Fruit fly (Drosophila melanogaster) whole organism, prepupa: ENCODE results near the gene CG31055.

Source experiments
- CG10631 ChIP-seq: fragments of 200-800 bp; sonication (Bioruptor generic); optimal IDR thresholded peaks from 2 replicates; lab custom pipeline; 2016; ENCODE audit warnings: missing biosample characterization, missing genetic modification characterization
- CG10669 ChIP-seq: fragments of 200-800 bp; sonication (Bioruptor generic); optimal IDR thresholded peaks from 3 replicates; lab custom pipeline; 2018; ENCODE audit warnings: missing biosample characterization, mild to moderate bottlenecking, missing genetic modification characterization, moderate library complexity
- CG11294 ChIP-seq: fragments of 200-800 bp; sonication (Bioruptor generic); IDR thresholded peaks from 2 replicates; pipeline ENCODE4 v1.3.6; 2022; ENCODE audit warnings: missing biosample characterization, missing genetic modification characterization
- CG11762 ChIP-seq: fragments of 200-800 bp; sonication (Bioruptor generic); optimal IDR thresholded peaks from 3 replicates; lab custom pipeline; 2016; ENCODE audit warnings: missing biosample characterization, missing genetic modification characterization; ENCODE audit not compliant: insufficient read depth
- CG11902 ChIP-seq: fragments of 200-800 bp; sonication (Bioruptor generic); optimal IDR thresholded peaks from 3 replicates; lab custom pipeline; 2016; ENCODE audit warnings: missing biosample characterization, missing genetic modification characterization
- CG15336 ChIP-seq: fragments of 200-800 bp; sonication (Bioruptor generic); IDR thresholded peaks from 2 replicates; pipeline ENCODE4 v1.3.6; 2022; ENCODE audit warnings: missing biosample characterization, missing genetic modification characterization
- CG1621 ChIP-seq: fragments of 200-800 bp; sonication (Bioruptor generic); optimal IDR thresholded peaks from 3 replicates; lab custom pipeline; 2018; ENCODE audit warnings: missing biosample characterization, mild to moderate bottlenecking, missing genetic modification characterization
- CG3032 ChIP-seq: fragments of 200-800 bp; optimal IDR thresholded peaks from 2 replicates; lab custom pipeline; 2019; ENCODE audit warnings: missing biosample characterization, mild to moderate bottlenecking, missing genetic modification characterization, moderate library complexity
- CG31627 ChIP-seq: fragments of 200-800 bp; sonication (Bioruptor generic); optimal IDR thresholded peaks from 3 replicates; lab custom pipeline; 2016; ENCODE audit warnings: missing biosample characterization, missing genetic modification characterization
- CG32006 ChIP-seq: fragments of 200-800 bp; sonication (Bioruptor generic); optimal IDR thresholded peaks from 3 replicates; lab custom pipeline; 2017; ENCODE audit warnings: missing biosample characterization, mild to moderate bottlenecking, missing genetic modification characterization
- CG34406 ChIP-seq: fragments of 200-800 bp; sonication (Bioruptor generic); optimal IDR thresholded peaks from 3 replicates; lab custom pipeline; 2016; ENCODE audit warnings: missing biosample characterization, missing genetic modification characterization
- CG3919 ChIP-seq: fragments of 200-800 bp; sonication (Bioruptor generic); optimal IDR thresholded peaks from 3 replicates; lab custom pipeline; 2016; ENCODE audit warnings: missing biosample characterization, missing genetic modification characterization
- CG4318 ChIP-seq: fragments of 200-800 bp; sonication (Bioruptor generic); optimal IDR thresholded peaks from 3 replicates; lab custom pipeline; 2017; ENCODE audit warnings: missing biosample characterization, mild to moderate bottlenecking, missing genetic modification characterization
- CG6163 ChIP-seq: fragments of 200-800 bp; sonication (Bioruptor generic); IDR thresholded peaks from 3 replicates; pipeline ENCODE4 v1.3.6; 2022; ENCODE audit warnings: missing biosample characterization, missing genetic modification characterization
- CG6276 ChIP-seq: fragments of 200-800 bp; sonication (Bioruptor generic); optimal IDR thresholded peaks from 2 replicates; lab custom pipeline; 2017; ENCODE audit warnings: missing biosample characterization, mild to moderate bottlenecking, missing genetic modification characterization
- CG6792 ChIP-seq: fragments of 200-800 bp; sonication (Bioruptor generic); optimal IDR thresholded peaks from 3 replicates; lab custom pipeline; 2016; ENCODE audit warnings: missing biosample characterization, missing genetic modification characterization
- CG6808 ChIP-seq: fragments of 200-800 bp; sonication (Bioruptor generic); optimal IDR thresholded peaks from 3 replicates; lab custom pipeline; 2017; ENCODE audit warnings: missing biosample characterization, missing genetic modification characterization, mild to moderate bottlenecking, moderate library complexity, missing genetic modification reagents
- CG6854 ChIP-seq: fragments of 200-800 bp; sonication (Bioruptor generic); optimal IDR thresholded peaks from 2 replicates; lab custom pipeline; 2017; ENCODE audit warnings: missing biosample characterization, mild to moderate bottlenecking, missing genetic modification characterization
- CG7368 ChIP-seq: fragments of 200-800 bp; sonication (Bioruptor generic); optimal IDR thresholded peaks from 3 replicates; lab custom pipeline; 2016; ENCODE audit warnings: missing biosample characterization, missing genetic modification characterization
- CG8119 ChIP-seq: fragments of 200-800 bp; sonication (Bioruptor generic); IDR thresholded peaks from 3 replicates; pipeline ENCODE4 v1.3.6; 2022; ENCODE audit warnings: missing biosample characterization, missing genetic modification characterization
- CG8319 ChIP-seq: fragments of 200-800 bp; sonication (Bioruptor generic); optimal IDR thresholded peaks from 3 replicates; lab custom pipeline; 2016; ENCODE audit warnings: missing biosample characterization, missing genetic modification characterization
- CG8632 ChIP-seq: fragments of 200-800 bp; sonication (Bioruptor generic); optimal IDR thresholded peaks from 3 replicates; lab custom pipeline; 2016; ENCODE audit warnings: missing biosample characterization, missing genetic modification characterization
- CG9139 ChIP-seq: fragments of 200-800 bp; sonication (Bioruptor generic); optimal IDR thresholded peaks from 3 replicates; lab custom pipeline; 2017; ENCODE audit warnings: missing biosample characterization, mild to moderate bottlenecking, missing genetic modification characterization
- Eip75B ChIP-seq: fragments of 200-800 bp; sonication (Bioruptor generic); optimal IDR thresholded peaks from 3 replicates; lab custom pipeline; 2016; ENCODE audit warnings: missing biosample characterization, missing genetic modification characterization
- Eip78C ChIP-seq: fragments of 200-800 bp; sonication (Bioruptor generic); peaks from one replicate; lab custom pipeline; 2016; ENCODE audit warnings: missing biosample characterization, missing genetic modification characterization
- Eip93F ChIP-seq: fragments of 200-800 bp; sonication (Bioruptor generic); optimal IDR thresholded peaks from 2 replicates; lab custom pipeline; 2016; ENCODE audit warnings: missing biosample characterization, mild to moderate bottlenecking, missing genetic modification characterization
- Ets21C ChIP-seq: fragments of 200-800 bp; sonication (Bioruptor generic); optimal IDR thresholded peaks from 3 replicates; lab custom pipeline; 2016; ENCODE audit warnings: missing biosample characterization, missing genetic modification characterization
- Ets96B ChIP-seq: fragments of 200-800 bp; optimal IDR thresholded peaks from 2 replicates; lab custom pipeline; 2019; ENCODE audit warnings: missing biosample characterization, mild to moderate bottlenecking, missing genetic modification characterization, moderate library complexity
- Hr38 ChIP-seq: sonication (Bioruptor generic); optimal IDR thresholded peaks from 2 replicates; lab custom pipeline; 2016; ENCODE audit warnings: missing biosample characterization, missing genetic modification characterization
- Hr39 ChIP-seq: fragments of 200-800 bp; sonication (Bioruptor generic); optimal IDR thresholded peaks from 2 replicates; lab custom pipeline; 2016; ENCODE audit warnings: missing biosample characterization, missing genetic modification characterization
- Hr4 ChIP-seq: fragments of 200-800 bp; sonication (Bioruptor generic); optimal IDR thresholded peaks from 3 replicates; lab custom pipeline; 2016; ENCODE audit warnings: missing biosample characterization, missing genetic modification characterization
- Lpt ChIP-seq: fragments of 200-800 bp; sonication (Bioruptor generic); optimal IDR thresholded peaks from 3 replicates; lab custom pipeline; 2016; ENCODE audit warnings: missing biosample characterization, missing genetic modification characterization
- OdsH ChIP-seq: fragments of 200-800 bp; sonication (Bioruptor generic); optimal IDR thresholded peaks from 3 replicates; lab custom pipeline; 2016; ENCODE audit warnings: missing biosample characterization, missing genetic modification characterization
- Sox102F ChIP-seq: fragments of 200-800 bp; sonication (Bioruptor generic); optimal IDR thresholded peaks from 2 replicates; lab custom pipeline; 2016; ENCODE audit warnings: missing biosample characterization, mild to moderate bottlenecking, missing genetic modification characterization
- Sox14 ChIP-seq: fragments of 200-800 bp; sonication (Bioruptor generic); optimal IDR thresholded peaks from 3 replicates; lab custom pipeline; 2016; ENCODE audit warnings: missing biosample characterization, missing genetic modification characterization
- Sox15 ChIP-seq: fragments of 200-800 bp; sonication (Bioruptor generic); optimal IDR thresholded peaks from 3 replicates; lab custom pipeline; 2016; ENCODE audit warnings: missing biosample characterization, missing genetic modification characterization
- achi ChIP-seq: fragments of 200-800 bp; sonication (Bioruptor generic); optimal IDR thresholded peaks from 3 replicates; lab custom pipeline; 2016; ENCODE audit warnings: missing biosample characterization, missing genetic modification characterization
- acj6 ChIP-seq: fragments of 200-800 bp; sonication (Bioruptor generic); optimal IDR thresholded peaks from 3 replicates; lab custom pipeline; 2016; ENCODE audit warnings: missing biosample characterization, missing genetic modification characterization
- cyc ChIP-seq: fragments of 200-800 bp; sonication (Bioruptor generic); optimal IDR thresholded peaks from 3 replicates; lab custom pipeline; 2016; ENCODE audit warnings: missing biosample characterization, missing genetic modification characterization
- dac ChIP-seq: fragments of 200-800 bp; sonication (Bioruptor generic); optimal IDR thresholded peaks from 2 replicates; lab custom pipeline; 2017; ENCODE audit warnings: missing biosample characterization, mild to moderate bottlenecking, missing genetic modification characterization
- dsx ChIP-seq: fragments of 200-800 bp; optimal IDR thresholded peaks from 3 replicates; lab custom pipeline; 2019; ENCODE audit warnings: missing biosample characterization, mild to moderate bottlenecking, missing genetic modification characterization, moderate library complexity; ENCODE audit not compliant: poor library complexity, severe bottlenecking
- eg ChIP-seq: fragments of 200-800 bp; sonication (Bioruptor generic); IDR thresholded peaks from 3 replicates; pipeline ENCODE4 v1.3.6; 2022; ENCODE audit warnings: missing biosample characterization, missing genetic modification characterization
- esn ChIP-seq: fragments of 200-800 bp; sonication (Bioruptor generic); optimal IDR thresholded peaks from 2 replicates; lab custom pipeline; 2016; ENCODE audit warnings: missing biosample characterization, mild to moderate bottlenecking, missing genetic modification characterization, moderate library complexity
- fd59A ChIP-seq: fragments of 200-800 bp; sonication (Bioruptor generic); optimal IDR thresholded peaks from 2 replicates; lab custom pipeline; 2017; ENCODE audit warnings: missing biosample characterization, mild to moderate bottlenecking, missing genetic modification characterization, missing genetic modification reagents
- fd85E ChIP-seq: fragments of 200-800 bp; sonication (Bioruptor generic); optimal IDR thresholded peaks from 3 replicates; lab custom pipeline; 2016; ENCODE audit warnings: missing biosample characterization, missing genetic modification characterization
- lz ChIP-seq: fragments of 200-800 bp; sonication (Bioruptor generic); optimal IDR thresholded peaks from 3 replicates; lab custom pipeline; 2016; ENCODE audit warnings: missing biosample characterization, missing genetic modification characterization
- net ChIP-seq: fragments of 200-800 bp; sonication (Bioruptor generic); optimal IDR thresholded peaks from 3 replicates; lab custom pipeline; 2016; ENCODE audit warnings: missing biosample characterization, missing genetic modification characterization
- pdm3 ChIP-seq: fragments of 200-800 bp; sonication (Bioruptor generic); optimal IDR thresholded peaks from 3 replicates; lab custom pipeline; 2016; ENCODE audit warnings: missing biosample characterization, missing genetic modification characterization
- salr ChIP-seq, 2 experiments: fragments of 200-800 bp; sonication (Bioruptor generic); optimal IDR thresholded peaks; 3 replicates each; lab custom pipeline; 2016 to 2018; ENCODE audit warnings: missing biosample characterization in 2 of 2, missing genetic modification characterization in 2 of 2, mild to moderate bottlenecking in 1 of 2
- ss ChIP-seq, 2 experiments: fragments of 200-800 bp; sonication (Bioruptor generic); optimal IDR thresholded peaks; 2 replicates in 1 of 2; 3 replicates in 1 of 2; lab custom pipeline; 2017 to 2018; ENCODE audit warnings: mild to moderate bottlenecking in 2 of 2, missing biosample characterization in 2 of 2, missing genetic modification characterization in 2 of 2, moderate library complexity in 1 of 2
- svp ChIP-seq: fragments of 200-800 bp; sonication (Bioruptor generic); peaks from one replicate; lab custom pipeline; 2016; ENCODE audit warnings: missing biosample characterization, missing genetic modification characterization
- topi ChIP-seq: fragments of 200-800 bp; sonication (Bioruptor generic); optimal IDR thresholded peaks from 3 replicates; lab custom pipeline; 2016; ENCODE audit warnings: missing biosample characterization, missing genetic modification characterization
- vri ChIP-seq: fragments of 200-800 bp; sonication (Bioruptor generic); optimal IDR thresholded peaks from 3 replicates; lab custom pipeline; 2016; ENCODE audit warnings: missing biosample characterization, mild to moderate bottlenecking, missing genetic modification characterization

The CG31055 gene

dm6 chr3R:27685539-27686012 lies 2.4 kb downstream of the CG31055 start, which contains the start of gene CG12880:
Gene CG12880 (plus strand): TSS chr3R:27685962.
- TF ChIP-seq CG9139 (GFP tag; lab: Kevin White, UChicago) (no peak), achi (peak; percentile 15), dsx (no peak), svp (GFP tag; lab: Kevin White, UChicago) (peak; percentile 72), OdsH (GFP tag; lab: Kevin White, UChicago) (peak; percentile 35), esn (GFP tag; lab: Kevin White, UChicago) (peak; percentile 67), vri (GFP tag; lab: Kevin White, UChicago) (no peak), Ets21C (GFP tag; lab: Kevin White, UChicago) (no peak), Sox15 (GFP tag; lab: Kevin White, UChicago) (no peak), Sox102F (GFP tag; lab: Kevin White, UChicago) (peak; percentile 5), Eip75B (GFP tag; lab: Kevin White, UChicago) (peak; percentile 42), CG3032 (peak; percentile 26), CG6163 (GFP tag; lab: Robert Waterston, UW) (0 out of 3 replicates have a peak, but pooled peaks have one; percentile 10), CG34406 (GFP tag; lab: Kevin White, UChicago) (peak; percentile 3), Eip78C (GFP tag; lab: Kevin White, UChicago) (peak; percentile 85), net (GFP tag; lab: Kevin White, UChicago) (no peak), CG6792 (GFP tag; lab: Kevin White, UChicago) (peak; percentile 28), fd59A (peak; percentile 30), Lpt (no peak), Hr4 (peak; percentile 22), CG10631 (no peak), CG8632 (GFP tag; lab: Kevin White, UChicago) (no peak), CG31627 (GFP tag; lab: Kevin White, UChicago) (peak; percentile 17), acj6 (peak; percentile 40), CG8119 (GFP tag; lab: Robert Waterston, UW) (no peak), CG3919 (GFP tag; lab: Kevin White, UChicago) (peak; percentile 41), eg (GFP tag; lab: Robert Waterston, UW) (no peak), CG6854 (no peak), CG1621 (tag; lab: Kevin White, UChicago) (no peak), topi (GFP tag; lab: Kevin White, UChicago) (peak; percentile 49), ss (GFP tag; optimal IDR thresholded peaks at IDR 0.05; lab: Kevin White, UChicago) (peak in 1 of 2 experiments; percentile 48), salr (GFP tag; optimal IDR thresholded peaks at IDR 0.05; lab: Kevin White, UChicago) (peak in 1 of 2 experiments; percentile 73), fd85E (GFP tag; lab: Kevin White, UChicago) (no peak), Hr39 (GFP tag; lab: Kevin White, UChicago) (peak; percentile 30), CG10669 (GFP tag; lab: Kevin White, UChicago) (no peak), pdm3 (GFP tag; lab: Kevin White, UChicago) (peak; percentile 51), cyc (GFP tag; lab: Kevin White, UChicago) (peak; percentile 10), Sox14 (GFP tag; lab: Kevin White, UChicago) (peak; percentile 26), Ets96B (tag; lab: Kevin White, UChicago) (peak; percentile 23), CG11902 (no peak), CG11762 (GFP tag; lab: Kevin White, UChicago) (no peak), CG6808 (GFP tag; lab: Kevin White, UChicago) (peak; percentile 61), CG4318 (GFP tag; lab: Kevin White, UChicago) (no peak), CG6276 (GFP tag; lab: Kevin White, UChicago) (peak; percentile 40), Hr38 (no peak), CG15336 (GFP tag; lab: Robert Waterston, UW) (no peak), CG32006 (GFP tag; lab: Kevin White, UChicago) (peak; percentile 69), CG11294 (GFP tag; lab: Robert Waterston, UW) (no peak), CG7368 (GFP tag; lab: Kevin White, UChicago) (no peak), Eip93F (GFP tag; lab: Kevin White, UChicago) (no peak), dac (no peak), CG8319 (GFP tag; lab: Kevin White, UChicago) (no peak), lz (peak; percentile 21)
